Fruit fly (Drosophila melanogaster) whole organism: ENCODE data around the gene unk.

Experiments
- CG8478 ChIP-seq: fragments of >200 bp; optimal IDR thresholded peaks from 2 replicates; lab custom pipeline; 2018; ENCODE audit warnings: inconsistent platforms
- Dll ChIP-seq: fragments of >200 bp; optimal IDR thresholded peaks from 2 replicates; lab custom pipeline; 2017
- EcR ChIP-seq, 2 experiments: fragments of >200 bp; optimal IDR thresholded peaks; 2 replicates each; lab custom pipeline; 2017; ENCODE audit warnings: missing biosample characterization in 2 of 2, missing genetic modification characterization in 2 of 2, missing genetic modification reagents in 2 of 2
- pan ChIP-seq: fragments of >200 bp; optimal IDR thresholded peaks from 2 replicates; lab custom pipeline; 2017
- psq ChIP-seq: fragments of >200 bp; optimal IDR thresholded peaks from 2 replicates; lab custom pipeline; 2017
- usp ChIP-seq: fragments of >200 bp; optimal IDR thresholded peaks from 2 replicates; lab custom pipeline; 2017; ENCODE audit warnings: missing biosample characterization, missing genetic modification characterization, mixed read lengths

Gene unk

DNA sequence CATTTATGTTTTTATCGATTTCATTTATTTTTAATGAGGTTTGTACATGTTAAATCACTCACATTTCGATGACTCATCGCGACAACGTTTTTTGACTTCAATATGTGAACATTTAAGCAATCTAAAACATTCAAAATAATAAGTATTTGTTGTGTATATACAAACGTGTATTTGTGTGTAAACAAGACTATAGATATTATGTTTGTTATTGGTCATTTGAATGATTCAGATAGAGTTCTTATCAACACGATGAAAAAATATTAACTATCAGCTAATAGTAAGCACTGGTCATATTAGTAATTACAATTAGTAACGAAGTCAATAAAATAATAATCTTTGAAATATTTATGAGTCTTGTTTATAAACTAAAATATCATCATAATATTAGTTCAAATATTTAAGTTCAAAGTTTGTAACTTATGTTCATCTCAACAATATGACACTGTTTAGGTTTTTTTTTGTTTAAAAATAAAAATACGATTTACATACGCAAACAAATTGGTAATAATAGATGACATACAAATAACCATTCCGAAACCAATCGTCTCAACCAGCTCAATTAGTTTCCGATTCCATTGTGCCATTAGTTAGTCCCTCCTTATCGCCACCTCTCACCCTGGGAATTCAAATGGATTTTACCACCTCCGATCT is 23.4 kb upstream of the unk start:
- no peak for TF ChIP-seq CG8478 (lab: Kevin White, UChicago)
- no peak for TF ChIP-seq EcR (GFP tag; optimal IDR thresholded peaks at IDR 0.05; lab: Kevin White, UChicago)
- no peak for TF ChIP-seq psq
- TF ChIP-seq Dll (lab: Kevin White, UChicago), result no peak
- TF ChIP-seq pan, result no peak
- TF ChIP-seq usp, result no peak

DNA sequence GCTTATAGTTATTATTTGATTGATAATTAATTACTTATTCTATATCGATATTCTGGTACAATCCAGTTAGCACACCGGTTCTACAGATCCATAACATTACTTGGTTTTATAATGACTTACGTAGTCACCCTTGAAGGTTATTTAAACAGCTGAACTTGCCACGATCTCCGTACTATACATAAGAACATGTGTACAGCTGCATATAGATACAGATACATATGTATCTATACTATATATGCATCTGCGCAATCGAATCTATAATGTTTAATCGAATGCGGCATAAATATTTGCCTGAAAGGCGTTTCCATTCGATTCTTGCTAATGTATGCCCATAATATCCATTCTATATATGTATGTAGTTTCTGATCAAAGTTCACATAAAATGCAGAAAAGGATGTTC is 21.7 kb upstream of the unk start:
- no peak for TF ChIP-seq psq
- no peak for TF ChIP-seq Dll (lab: Kevin White, UChicago)
- TF ChIP-seq CG8478 (lab: Kevin White, UChicago), result no peak
- TF ChIP-seq pan, result no peak
- TF ChIP-seq usp, result no peak
- no peak for TF ChIP-seq EcR (GFP tag; optimal IDR thresholded peaks at IDR 0.05; lab: Kevin White, UChicago)

DNA sequence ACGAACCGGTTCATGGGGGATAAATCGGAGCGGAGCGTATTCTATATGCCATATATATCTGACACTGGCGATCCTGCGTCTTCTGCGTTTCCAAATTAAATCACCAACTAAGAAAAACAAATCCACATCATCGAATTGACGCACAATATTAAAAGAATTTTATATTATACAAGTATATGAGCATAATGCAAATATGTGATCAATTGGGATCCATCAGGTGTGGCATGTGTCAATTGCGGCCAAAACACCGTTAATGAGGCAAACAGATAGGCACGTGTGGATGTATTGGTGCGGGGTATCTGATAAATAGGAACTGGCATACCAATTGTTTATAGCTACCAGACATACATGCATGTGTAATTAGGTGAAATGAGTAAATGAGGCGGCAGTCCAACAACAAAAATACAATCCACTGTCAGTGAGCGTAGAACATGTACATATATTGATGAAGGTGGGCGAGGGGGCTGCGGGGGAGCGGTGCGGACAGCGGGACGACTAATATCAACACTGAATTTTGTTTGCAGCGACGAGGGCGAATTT is 20.5 kb upstream of the unk start:
- TF ChIP-seq psq (no peak), CG8478 (lab: Kevin White, UChicago) (no peak), Dll (lab: Kevin White, UChicago) (no peak), EcR (GFP tag; optimal IDR thresholded peaks at IDR 0.05; lab: Kevin White, UChicago) (no peak), pan (no peak), usp (no peak)

DNA sequence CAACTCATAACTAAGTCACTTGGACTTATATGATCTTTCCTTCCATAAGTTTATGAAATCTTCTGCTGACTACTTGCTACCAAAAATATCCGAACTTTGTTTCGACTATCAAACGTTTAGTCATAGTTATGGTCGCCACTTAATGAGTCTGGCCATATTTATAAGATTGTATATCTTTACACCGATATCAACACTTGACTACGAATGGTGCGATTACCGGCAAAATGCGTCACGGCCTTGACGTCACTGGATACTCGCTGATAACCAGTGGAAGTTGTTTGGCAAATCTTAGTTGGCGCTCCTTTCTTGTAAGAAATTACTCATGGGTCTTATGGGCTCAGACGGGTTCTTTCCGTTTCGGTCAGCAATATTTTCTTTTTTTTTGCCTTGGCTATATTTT is 19.8 kb upstream of the unk start:
- TF ChIP-seq CG8478 (lab: Kevin White, UChicago), result no peak
- TF ChIP-seq EcR (GFP tag; optimal IDR thresholded peaks at IDR 0.05; lab: Kevin White, UChicago), result no peak
- no peak for TF ChIP-seq psq
- no peak for TF ChIP-seq pan
- TF ChIP-seq Dll (lab: Kevin White, UChicago), result no peak
- TF ChIP-seq usp, result no peak

DNA sequence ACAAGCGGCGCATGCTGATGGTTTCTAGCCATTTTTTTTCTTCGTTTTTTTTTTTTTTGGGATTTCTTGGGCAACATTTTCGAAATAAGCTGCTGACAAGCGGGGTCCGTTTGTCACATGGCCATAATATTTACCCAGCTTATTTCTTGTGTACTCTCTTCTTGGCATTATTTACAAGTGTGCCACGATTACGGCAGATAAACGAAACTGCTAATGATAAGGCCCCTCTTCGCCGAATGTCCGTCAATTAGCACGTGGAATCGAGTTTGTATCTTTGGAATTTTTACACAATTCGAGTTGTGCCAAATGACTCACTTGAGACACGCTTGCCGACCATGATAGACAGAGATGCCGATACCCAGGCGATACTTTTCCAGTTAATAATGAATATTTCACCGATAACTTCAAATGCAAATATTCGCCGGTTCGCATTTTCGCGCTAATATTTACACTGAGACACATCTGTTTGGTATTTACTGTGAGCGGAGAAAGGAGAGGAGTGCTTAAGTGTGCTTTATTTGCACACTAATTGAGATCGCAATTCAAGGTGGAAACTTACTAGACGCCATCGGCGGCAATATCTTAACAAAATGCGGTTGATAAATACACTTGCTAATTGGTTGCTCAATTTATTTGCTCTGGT is 18.9 kb upstream of the unk start:
- TF ChIP-seq Dll (lab: Kevin White, UChicago), result no peak
- no peak for TF ChIP-seq pan
- TF ChIP-seq psq, result no peak
- no peak for TF ChIP-seq usp
- no peak for TF ChIP-seq CG8478 (lab: Kevin White, UChicago)
- no peak for TF ChIP-seq EcR (GFP tag; optimal IDR thresholded peaks at IDR 0.05; lab: Kevin White, UChicago)

DNA sequence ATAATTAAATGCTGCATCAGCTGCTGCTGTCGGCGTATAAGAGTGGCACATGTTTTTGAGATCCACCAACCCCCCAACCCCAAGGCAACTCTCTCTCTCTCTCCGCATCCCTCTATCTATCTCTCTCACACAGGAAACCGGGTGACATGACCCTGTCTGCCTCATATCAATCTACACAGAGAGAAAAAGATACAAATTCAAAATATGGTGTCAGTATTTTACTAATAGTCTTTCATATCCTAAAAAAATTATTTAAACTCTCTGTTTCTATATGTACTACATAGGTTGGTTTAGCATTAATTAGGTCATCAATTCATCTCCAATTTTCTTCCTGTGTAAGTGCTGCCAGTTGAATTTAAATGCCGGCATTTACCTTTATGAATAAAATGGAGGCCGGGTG is 17.7 kb upstream of the unk start:
- TF ChIP-seq EcR (GFP tag; optimal IDR thresholded peaks at IDR 0.05; lab: Kevin White, UChicago), result no peak
- TF ChIP-seq usp, result no peak
- TF ChIP-seq psq, result no peak
- TF ChIP-seq CG8478 (lab: Kevin White, UChicago), result no peak
- TF ChIP-seq pan, result no peak
- TF ChIP-seq Dll (lab: Kevin White, UChicago), result no peak

DNA sequence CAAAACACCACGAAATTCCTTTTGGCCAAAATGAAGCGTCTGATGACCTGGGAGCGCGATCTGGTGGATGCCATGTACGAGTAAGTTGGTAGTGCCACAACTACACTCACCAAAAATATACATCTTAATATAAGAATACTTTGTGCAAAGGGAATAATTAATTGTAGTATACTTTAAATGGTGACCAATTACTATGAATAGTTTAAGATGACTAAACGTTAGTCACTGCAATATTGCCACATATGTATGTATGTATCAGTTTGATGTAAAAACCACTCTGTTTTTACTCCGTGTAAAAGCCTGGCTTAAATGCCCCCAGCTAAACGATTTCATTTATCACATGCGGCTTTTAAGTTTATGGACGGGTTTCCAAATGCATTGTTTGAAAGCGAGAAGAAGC is 17.1 kb upstream of the unk start:
- no peak for TF ChIP-seq CG8478 (lab: Kevin White, UChicago)
- TF ChIP-seq pan, result peak; percentile 43

DNA sequence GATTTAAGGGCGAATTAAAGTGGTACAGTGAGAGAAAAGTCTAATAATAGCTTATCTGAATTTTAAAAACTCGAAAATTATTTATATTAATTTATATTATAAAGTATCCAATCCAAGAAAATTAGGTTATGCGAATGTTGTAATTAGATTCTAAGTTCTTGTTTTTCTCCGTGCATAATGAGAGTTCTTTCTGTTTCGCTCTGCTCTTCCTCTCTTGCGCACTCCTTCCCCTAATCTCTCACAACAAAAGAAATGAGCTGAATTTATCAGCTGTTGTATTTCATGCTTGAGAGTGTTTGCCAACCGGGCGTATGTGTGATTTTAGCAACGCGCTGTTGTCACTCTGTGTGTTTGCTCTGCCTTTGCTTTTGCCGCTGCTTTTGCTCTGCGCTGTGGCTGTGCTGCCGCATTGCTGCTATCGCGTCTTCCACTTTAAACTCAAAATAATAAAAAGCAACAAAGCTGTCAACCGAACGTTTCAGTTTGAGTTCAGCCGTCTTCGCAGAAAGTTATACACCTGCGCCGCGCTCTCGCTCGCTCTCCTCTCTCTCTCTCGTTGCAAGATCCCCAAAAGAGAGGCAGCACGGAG is 15.8 kb upstream of the unk start, which contains the start of gene CG46310:
TSS of gene CG46310 (plus strand) at position 481 of the 589 bp plus-strand sequence.
- TF ChIP-seq CG8478 (lab: Kevin White, UChicago), result no peak
- no peak for TF ChIP-seq usp
- TF ChIP-seq Dll (lab: Kevin White, UChicago), result no peak
- TF ChIP-seq pan, result no peak

DNA sequence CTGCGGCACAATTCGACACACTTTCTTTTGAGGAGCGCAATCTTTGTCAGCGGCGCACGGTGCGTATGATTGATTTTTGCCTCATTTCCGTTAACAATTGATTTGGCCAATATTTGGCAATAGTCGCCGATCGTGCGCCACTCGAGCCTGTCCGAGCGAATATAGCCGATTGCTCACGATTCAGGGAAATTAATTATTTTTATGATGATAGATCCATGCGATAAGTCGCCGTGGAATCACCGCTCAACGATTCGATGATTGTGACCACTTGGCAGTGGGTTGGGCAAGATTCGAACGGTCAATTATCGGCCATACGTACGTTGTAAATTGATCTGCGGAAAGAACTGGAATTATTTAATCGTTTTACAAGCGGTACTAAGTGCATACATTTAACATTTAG is 14.2 kb upstream of the unk start:
- TF ChIP-seq CG8478 (lab: Kevin White, UChicago) (no peak), usp (no peak), EcR (GFP tag; optimal IDR thresholded peaks at IDR 0.05; lab: Kevin White, UChicago) (no peak), Dll (lab: Kevin White, UChicago) (no peak), pan (no peak), psq (no peak)

DNA sequence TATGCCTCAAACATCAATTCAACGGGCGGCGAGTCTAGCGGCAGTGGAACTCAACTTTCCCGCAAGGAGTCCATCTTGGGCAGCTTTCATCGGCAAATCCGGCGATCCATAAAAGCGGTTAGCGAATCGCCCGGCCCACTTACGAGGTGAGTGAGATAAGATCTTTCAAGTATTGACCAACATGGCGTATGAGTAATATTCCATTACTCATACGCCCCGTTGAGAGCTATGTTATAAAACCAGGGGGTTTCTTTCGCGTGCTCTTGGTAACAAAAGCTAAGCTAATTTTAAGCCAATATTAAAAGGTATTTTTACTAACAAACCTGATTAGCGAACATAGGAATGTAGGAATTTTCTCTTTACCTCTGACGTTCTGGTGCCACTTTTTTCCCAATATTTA is 12.7 kb upstream of the unk start:
- TF ChIP-seq usp (no peak), Dll (lab: Kevin White, UChicago) (no peak), pan (no peak), EcR (GFP tag; optimal IDR thresholded peaks at IDR 0.05; lab: Kevin White, UChicago) (no peak), psq (no peak), CG8478 (lab: Kevin White, UChicago) (no peak)

DNA sequence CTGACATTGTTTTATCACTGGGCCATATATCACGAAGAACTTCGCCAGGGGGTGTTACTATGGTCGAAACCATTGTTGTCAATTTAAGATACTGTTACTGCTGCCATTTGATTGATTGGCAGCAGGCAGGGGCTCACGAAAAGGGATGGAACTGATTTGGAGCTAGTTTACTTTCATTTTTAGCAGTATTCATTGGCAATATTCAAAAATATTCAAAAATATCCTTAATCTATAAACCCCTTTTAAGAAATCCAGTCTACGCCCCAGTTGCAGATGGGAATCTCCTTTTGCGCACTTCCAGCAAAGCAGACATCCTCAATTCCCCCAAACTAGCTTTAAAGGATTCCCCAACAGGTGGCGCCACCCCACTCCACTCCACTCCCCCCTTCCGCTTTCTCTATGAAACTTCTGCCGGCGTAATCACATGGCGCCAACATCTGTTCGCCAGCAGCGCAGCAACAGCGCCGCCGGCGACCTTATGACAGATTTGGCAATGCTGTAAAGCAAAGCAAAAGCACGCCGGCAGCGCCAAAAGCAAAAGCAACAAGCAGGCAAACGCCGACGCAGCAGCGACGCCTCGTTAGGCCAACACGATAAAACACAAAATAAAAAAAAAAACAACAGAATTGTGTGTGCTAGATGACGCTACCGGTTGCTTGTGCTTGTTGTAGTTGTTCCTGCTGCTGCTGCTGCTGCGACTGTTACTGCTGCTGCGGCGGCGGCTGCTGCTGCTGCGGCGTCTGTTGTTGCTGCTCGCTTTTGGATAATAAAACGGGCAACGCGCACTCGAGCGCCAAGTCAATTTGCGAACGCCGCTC is 10.1 kb upstream of the unk start, which contains the start of gene Irk1:
TSS of gene Irk1 (plus strand) at position 811 of the 818 bp plus-strand sequence.
- TF ChIP-seq EcR (GFP tag; optimal IDR thresholded peaks at IDR 0.05; lab: Kevin White, UChicago) (no peak), usp (no peak), Dll (lab: Kevin White, UChicago) (no peak), psq (no peak), pan (no peak), CG8478 (lab: Kevin White, UChicago) (no peak)

DNA sequence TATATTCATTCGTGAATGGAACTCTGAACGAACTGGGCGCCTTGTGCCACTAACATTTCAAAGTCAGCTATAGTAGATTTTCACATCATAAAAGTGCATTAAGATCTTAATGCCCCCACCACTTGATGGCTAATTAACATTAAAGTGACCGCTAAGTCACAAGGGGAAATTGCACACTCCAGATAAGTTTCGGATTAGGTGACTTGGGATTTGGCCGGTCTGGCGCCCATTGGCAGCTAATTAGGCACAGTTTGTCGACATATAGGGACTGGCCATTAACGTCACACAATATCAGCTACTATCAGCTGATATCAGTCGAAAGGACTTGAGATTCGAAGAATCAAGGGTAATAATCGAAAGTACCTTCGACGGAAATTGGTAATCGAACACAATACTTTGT is 7.0 kb upstream of the unk start:
- TF ChIP-seq Dll (lab: Kevin White, UChicago) (no peak), CG8478 (lab: Kevin White, UChicago) (no peak), psq (no peak), EcR (GFP tag; optimal IDR thresholded peaks at IDR 0.05; lab: Kevin White, UChicago) (no peak), pan (no peak), usp (no peak)
